Fruit fly (Drosophila melanogaster): Measurements from ENCODE around the gene shams.

- TF ChIP-seq D1 (tag; optimal IDR thresholded peaks at IDR 0.05), result no peak
- no peak for TF ChIP-seq EcR (GFP tag; optimal IDR thresholded peaks at IDR 0.05)
- TF ChIP-seq CG9948 (tag; optimal IDR thresholded peaks at IDR 0.05), result no peak
- no peak for TF ChIP-seq CG13204 (GFP tag; optimal IDR thresholded peaks at IDR 0.05)
- no peak for TF ChIP-seq gl (tag; optimal IDR thresholded peaks at IDR 0.05)
- no peak for TF ChIP-seq Snoo (tag; optimal IDR thresholded peaks at IDR 0.05)
- no peak for TF ChIP-seq CG32121 (GFP tag; IDR thresholded peaks at IDR 0.05)
- no peak for TF ChIP-seq CG15710 (tag; optimal IDR thresholded peaks at IDR 0.05)
- no peak for TF ChIP-seq Ets98B (GFP tag; IDR thresholded peaks at IDR 0.05)
- no peak for TF ChIP-seq rn (GFP tag; IDR thresholded peaks at IDR 0.05)
- no peak for TF ChIP-seq CG8301 (tag; optimal IDR thresholded peaks at IDR 0.05)
Observed at dm6 chr3R:25074558-25074964, at the start of gene shams, which contains the start of gene CG11920.

Data from whole organism, pupa.